Worm (Caenorhabditis elegans) whole organism, L2 larva: Measurements from ENCODE around the gene acr-7.

Source experiments
- C34F6.9 ChIP-seq: fragments of 150-350 bp; optimal IDR thresholded peaks from 2 replicates; lab custom pipeline; 2014; ENCODE audit warnings: missing biosample characterization, missing genetic modification characterization
- F13H6.1 ChIP-seq: sonication (generic microtip); optimal IDR thresholded peaks from 2 replicates; lab custom pipeline; 2016; ENCODE audit warnings: missing genetic modification characterization, missing compliant biosample characterization
- R02D3.7 ChIP-seq: fragments of 150-350 bp; optimal IDR thresholded peaks from 2 replicates; lab custom pipeline; 2014; ENCODE audit warnings: missing biosample characterization, missing genetic modification characterization
- Y55F3AM.14 ChIP-seq: fragments of 200-800 bp; sonication (Bioruptor generic); optimal IDR thresholded peaks from 2 replicates; lab custom pipeline; 2018; ENCODE audit warnings: mild to moderate bottlenecking, missing genetic modification characterization, missing compliant biosample characterization
- ZK546.5 ChIP-seq: sonication (generic microtip); optimal IDR thresholded peaks from 2 replicates; lab custom pipeline; 2017; ENCODE audit warnings: missing biosample characterization, missing genetic modification characterization
- alr-1 ChIP-seq: fragments of 150-350 bp; optimal IDR thresholded peaks from 2 replicates; lab custom pipeline; 2014; ENCODE audit warnings: missing biosample characterization, missing genetic modification characterization
- aly-2 ChIP-seq: fragments of 150-350 bp; optimal IDR thresholded peaks from 2 replicates; lab custom pipeline; 2014; ENCODE audit warnings: missing biosample characterization, missing genetic modification characterization
- blmp-1 ChIP-seq: sonication (generic microtip); optimal IDR thresholded peaks from 2 replicates; lab custom pipeline; 2017; ENCODE audit warnings: missing genetic modification characterization, mild to moderate bottlenecking, missing compliant biosample characterization, antibody characterized with exemption, moderate library complexity; ENCODE audit not compliant: insufficient read depth
- ceh-82 ChIP-seq: fragments of 150-350 bp; optimal IDR thresholded peaks from 2 replicates; lab custom pipeline; 2014; ENCODE audit warnings: missing biosample characterization, missing genetic modification characterization
- crh-2 ChIP-seq: sonication (generic microtip); optimal IDR thresholded peaks from 2 replicates; lab custom pipeline; 2017; ENCODE audit warnings: missing biosample characterization, missing genetic modification characterization
- dmd-4 ChIP-seq: sonication (generic microtip); optimal IDR thresholded peaks from 2 replicates; lab custom pipeline; 2017; ENCODE audit warnings: missing biosample characterization, missing genetic modification characterization
- egl-27 ChIP-seq: sonication (generic microtip); optimal IDR thresholded peaks from 3 replicates; lab custom pipeline; 2017; ENCODE audit warnings: missing biosample characterization, missing genetic modification reagents, missing genetic modification characterization
- elt-1 ChIP-seq: fragments of 150-350 bp; optimal IDR thresholded peaks from 2 replicates; lab custom pipeline; 2014; ENCODE audit warnings: missing biosample characterization, missing genetic modification characterization
- elt-3 ChIP-seq: sonication (generic microtip); optimal IDR thresholded peaks from 2 replicates; lab custom pipeline; 2017; ENCODE audit warnings: missing biosample characterization, missing genetic modification characterization
- fos-1 ChIP-seq: fragments of 150-350 bp; optimal IDR thresholded peaks from 2 replicates; lab custom pipeline; 2014; ENCODE audit warnings: missing biosample characterization, missing genetic modification characterization
- gmeb-1 ChIP-seq: fragments of 150-350 bp; optimal IDR thresholded peaks from 2 replicates; lab custom pipeline; 2014; ENCODE audit warnings: missing biosample characterization, missing genetic modification characterization
- lin-11 ChIP-seq: fragments of 150-350 bp; sonication (generic microtip); optimal IDR thresholded peaks from 2 replicates; lab custom pipeline; 2014; ENCODE audit warnings: missing biosample characterization, missing genetic modification characterization, inconsistent platforms, mixed read lengths
- lin-13 ChIP-seq: fragments of 150-350 bp; optimal IDR thresholded peaks from 2 replicates; lab custom pipeline; 2014; ENCODE audit warnings: missing biosample characterization, missing genetic modification reagents, missing genetic modification characterization
- lin-39 ChIP-seq: fragments of 150-350 bp; optimal IDR thresholded peaks from 2 replicates; lab custom pipeline; 2014; ENCODE audit warnings: missing biosample characterization, missing genetic modification reagents, missing genetic modification characterization
- lsy-2 ChIP-seq, 2 experiments: fragments of 150-350 bp in 1 of 2; sonication (generic microtip) in 1 of 2; optimal IDR thresholded peaks; 2 replicates each; lab custom pipeline; 2014 to 2017; ENCODE audit warnings: missing biosample characterization in 2 of 2, missing genetic modification characterization in 2 of 2
- mab-5 ChIP-seq: fragments of 150-350 bp; optimal IDR thresholded peaks from 2 replicates; lab custom pipeline; 2014; ENCODE audit warnings: missing biosample characterization, missing genetic modification characterization
- mbf-1 ChIP-seq: sonication (generic microtip); optimal IDR thresholded peaks from 2 replicates; lab custom pipeline; 2017; ENCODE audit warnings: missing biosample characterization, missing genetic modification characterization
- mdl-1 ChIP-seq, 2 experiments: fragments of 150-350 bp in 1 of 2; sonication (generic microtip) in 1 of 2; optimal IDR thresholded peaks; 2 replicates each; lab custom pipeline; 2017; ENCODE audit warnings: missing biosample characterization in 2 of 2, missing genetic modification characterization in 2 of 2
- nhr-11 ChIP-seq: fragments of 150-350 bp; optimal IDR thresholded peaks from 2 replicates; lab custom pipeline; 2014; ENCODE audit warnings: missing biosample characterization, missing genetic modification characterization
- nhr-12 ChIP-seq: fragments of 150-350 bp; optimal IDR thresholded peaks from 2 replicates; lab custom pipeline; 2014; ENCODE audit warnings: missing biosample characterization, missing genetic modification characterization
- nhr-129 ChIP-seq: fragments of 150-350 bp; optimal IDR thresholded peaks from 2 replicates; lab custom pipeline; 2014; ENCODE audit warnings: missing biosample characterization, missing genetic modification characterization
- nhr-21 ChIP-seq: fragments of 150-350 bp; optimal IDR thresholded peaks from 2 replicates; lab custom pipeline; 2014; ENCODE audit warnings: missing biosample characterization, missing genetic modification characterization
- nhr-23 ChIP-seq: fragments of 150-350 bp; optimal IDR thresholded peaks from 2 replicates; lab custom pipeline; 2014; ENCODE audit warnings: missing biosample characterization, missing genetic modification reagents, missing genetic modification characterization
- nhr-237 ChIP-seq: fragments of 150-350 bp; optimal IDR thresholded peaks from 2 replicates; lab custom pipeline; 2014; ENCODE audit warnings: missing biosample characterization, missing genetic modification characterization
- nhr-25 ChIP-seq: fragments of 150-350 bp; sonication (generic microtip); optimal IDR thresholded peaks from 3 replicates; lab custom pipeline; 2014; ENCODE audit warnings: missing biosample characterization, missing genetic modification characterization
- nhr-6 ChIP-seq: fragments of 150-350 bp; optimal IDR thresholded peaks from 2 replicates; lab custom pipeline; 2014; ENCODE audit warnings: missing biosample characterization, missing genetic modification characterization
- peb-1 ChIP-seq: fragments of 150-350 bp; optimal IDR thresholded peaks from 2 replicates; lab custom pipeline; 2014; ENCODE audit warnings: missing biosample characterization, missing genetic modification characterization
- sem-4 ChIP-seq: fragments of 150-350 bp; optimal IDR thresholded peaks from 2 replicates; lab custom pipeline; 2014; ENCODE audit warnings: missing biosample characterization, missing genetic modification reagents, missing genetic modification characterization
- skn-1 ChIP-seq: sonication (generic microtip); optimal IDR thresholded peaks from 2 replicates; lab custom pipeline; 2017; ENCODE audit warnings: missing biosample characterization, missing genetic modification characterization
- sma-3 ChIP-seq: sonication (generic microtip); optimal IDR thresholded peaks from 2 replicates; lab custom pipeline; 2016; ENCODE audit warnings: missing genetic modification reagents, missing genetic modification characterization, missing compliant biosample characterization
- sma-9 ChIP-seq, 2 experiments: fragments of 150-350 bp in 1 of 2; sonication (generic microtip) in 1 of 2; optimal IDR thresholded peaks; 2 replicates each; lab custom pipeline; 2014 to 2016; ENCODE audit warnings: missing genetic modification characterization in 2 of 2, mild to moderate bottlenecking in 1 of 2, missing biosample characterization in 1 of 2, missing compliant biosample characterization in 1 of 2, missing genetic modification reagents in 1 of 2, moderate library complexity in 1 of 2
- snpc-4 ChIP-seq: fragments of 150-350 bp; optimal IDR thresholded peaks from 2 replicates; lab custom pipeline; 2014; ENCODE audit warnings: missing biosample characterization, missing genetic modification characterization
- unc-39 ChIP-seq: fragments of 150-350 bp; optimal IDR thresholded peaks from 2 replicates; lab custom pipeline; 2014; ENCODE audit warnings: missing biosample characterization, missing genetic modification characterization
- unc-62 ChIP-seq: fragments of 150-350 bp; optimal IDR thresholded peaks from 2 replicates; lab custom pipeline; 2014; ENCODE audit warnings: missing biosample characterization, missing genetic modification reagents, missing genetic modification characterization
- ztf-11 ChIP-seq: sonication (generic microtip); optimal IDR thresholded peaks from 2 replicates; lab custom pipeline; 2017; ENCODE audit warnings: missing biosample characterization, missing genetic modification characterization

acr-7 gene

DNA sequence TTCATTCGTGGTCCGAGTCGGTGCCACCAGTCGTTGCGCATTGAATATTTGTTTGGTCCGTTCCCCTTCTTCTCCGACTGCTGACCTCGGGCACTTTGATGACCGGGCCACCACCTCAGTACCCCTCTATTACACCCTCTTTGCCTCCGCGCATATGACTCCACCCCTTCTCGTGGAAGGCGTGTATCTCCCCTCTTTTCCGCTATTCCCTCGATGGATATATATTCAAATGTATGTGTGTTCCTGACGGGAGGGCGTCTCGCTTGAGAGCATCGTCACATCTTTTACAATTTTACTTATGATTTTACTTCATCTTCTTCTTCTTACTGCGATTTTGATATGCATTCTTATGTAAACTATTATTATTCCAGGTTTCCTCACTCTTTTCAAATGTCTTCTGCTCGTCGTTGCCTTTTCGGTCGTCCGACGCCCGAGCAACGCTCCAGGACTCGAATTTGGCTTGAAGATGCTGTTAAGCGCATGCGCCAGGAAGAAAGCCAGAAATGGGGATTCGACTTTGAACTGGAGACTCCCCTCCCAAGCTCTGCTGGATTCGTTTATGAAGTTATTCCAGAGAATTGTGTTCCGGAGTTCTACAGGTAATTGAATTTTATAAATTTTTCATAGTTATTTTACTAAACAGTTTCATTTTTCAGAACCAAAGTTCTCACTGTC, 38.6 kb downstream of the acr-7 start, which contains the start of gene cki-1:
TSS of gene cki-1 (plus strand) at position 372 of the 675 bp plus-strand sequence.
- no peak for TF ChIP-seq skn-1 (tag; lab: Kevin White, UChicago)
- no peak for TF ChIP-seq F13H6.1
- no peak for TF ChIP-seq lin-11
- no peak for TF ChIP-seq peb-1
- no peak for TF ChIP-seq elt-1 (tag; lab: Kevin White, UChicago)
- no peak for TF ChIP-seq nhr-6
- no peak for TF ChIP-seq aly-2 (tag; lab: Kevin White, UChicago)
- TF ChIP-seq dmd-4, result no peak
- TF ChIP-seq mdl-1 (tag; optimal IDR thresholded peaks at IDR 0.05; lab: Kevin White, UChicago), result no peak
- TF ChIP-seq sma-9 (GFP tag; optimal IDR thresholded peaks at IDR 0.05; lab: Kevin White, UChicago), result no peak
- TF ChIP-seq sma-9 (tag; optimal IDR thresholded peaks at IDR 0.05; lab: Kevin White, UChicago), result no peak
- no peak for TF ChIP-seq crh-2 (tag; lab: Kevin White, UChicago)
- TF ChIP-seq egl-27 (tag; lab: Kevin White, UChicago), result no peak
- TF ChIP-seq Y55F3AM.14 (GFP tag; lab: Kevin White, UChicago), result no peak
- TF ChIP-seq unc-39 (tag; lab: Kevin White, UChicago), result no peak
- TF ChIP-seq C34F6.9 (tag; lab: Kevin White, UChicago), result no peak
- no peak for TF ChIP-seq nhr-237
- no peak for TF ChIP-seq elt-3 (tag; lab: Kevin White, UChicago)
- no peak for TF ChIP-seq ceh-82 (tag; lab: Kevin White, UChicago)
- no peak for TF ChIP-seq gmeb-1 (tag; lab: Kevin White, UChicago)
- TF ChIP-seq fos-1 (tag; lab: Kevin White, UChicago), result no peak
- TF ChIP-seq, all 48 proteins: peak for 0

DNA sequence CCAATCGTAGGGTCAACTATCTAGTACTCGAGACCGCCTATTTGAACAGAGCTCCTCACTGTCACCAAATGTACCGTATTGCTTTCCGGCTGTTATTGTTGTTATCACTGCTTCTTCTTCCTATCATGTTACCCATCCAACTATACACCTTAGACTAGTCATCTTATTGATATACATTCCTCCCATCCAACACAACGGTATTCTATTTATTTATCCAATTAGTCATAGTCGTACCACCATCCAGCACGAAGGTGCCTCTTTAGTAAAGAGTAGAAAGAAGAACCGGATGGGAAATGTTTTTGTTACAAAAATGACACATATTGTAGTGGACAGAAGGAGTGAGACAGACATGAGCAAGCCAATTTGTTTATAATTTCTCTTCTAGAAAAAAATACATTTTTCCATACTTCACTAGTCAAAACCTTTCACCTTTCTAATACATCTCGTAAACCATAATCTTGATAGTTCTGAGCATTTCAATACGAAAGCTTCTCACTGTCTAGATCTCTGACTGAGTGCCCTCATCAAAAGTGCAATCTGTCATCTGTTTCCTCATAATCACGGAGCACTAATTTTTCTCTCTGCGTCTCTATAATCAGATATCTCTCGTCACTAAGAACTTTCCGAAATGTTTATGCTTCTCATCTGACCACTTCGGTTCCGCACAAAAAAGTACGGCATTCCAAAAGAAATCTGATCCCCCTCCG, 39.3 kb downstream of the acr-7 start:
- no peak for TF ChIP-seq ztf-11 (tag; lab: Kevin White, UChicago)
- no peak for TF ChIP-seq nhr-12 (tag; lab: Kevin White, UChicago)
- TF ChIP-seq nhr-21, result no peak
- no peak for TF ChIP-seq nhr-6
- TF ChIP-seq nhr-11 (tag; lab: Kevin White, UChicago), result no peak
- no peak for TF ChIP-seq R02D3.7 (tag; lab: Kevin White, UChicago)
- no peak for TF ChIP-seq alr-1
- no peak for TF ChIP-seq unc-62
- no peak for TF ChIP-seq lin-39 (tag; lab: Kevin White, UChicago)
- TF ChIP-seq sem-4 (tag; lab: Kevin White, UChicago), result no peak
- no peak for TF ChIP-seq peb-1
- no peak for TF ChIP-seq lsy-2 (tag; optimal IDR thresholded peaks at IDR 0.05; lab: Kevin White, UChicago)
- no peak for TF ChIP-seq fos-1 (tag; lab: Kevin White, UChicago)
- TF ChIP-seq nhr-129 (tag; lab: Kevin White, UChicago), result no peak
- no peak for TF ChIP-seq elt-3 (tag; lab: Kevin White, UChicago)
- TF ChIP-seq sma-9 (GFP tag; optimal IDR thresholded peaks at IDR 0.05; lab: Kevin White, UChicago), result no peak
- no peak for TF ChIP-seq sma-9 (tag; optimal IDR thresholded peaks at IDR 0.05; lab: Kevin White, UChicago)
- TF ChIP-seq ZK546.5, result no peak
- no peak for TF ChIP-seq mbf-1 (tag; lab: Kevin White, UChicago)
- TF ChIP-seq lin-11, result no peak
- no peak for TF ChIP-seq mdl-1 (tag; optimal IDR thresholded peaks at IDR 0.05; lab: Kevin White, UChicago)

DNA sequence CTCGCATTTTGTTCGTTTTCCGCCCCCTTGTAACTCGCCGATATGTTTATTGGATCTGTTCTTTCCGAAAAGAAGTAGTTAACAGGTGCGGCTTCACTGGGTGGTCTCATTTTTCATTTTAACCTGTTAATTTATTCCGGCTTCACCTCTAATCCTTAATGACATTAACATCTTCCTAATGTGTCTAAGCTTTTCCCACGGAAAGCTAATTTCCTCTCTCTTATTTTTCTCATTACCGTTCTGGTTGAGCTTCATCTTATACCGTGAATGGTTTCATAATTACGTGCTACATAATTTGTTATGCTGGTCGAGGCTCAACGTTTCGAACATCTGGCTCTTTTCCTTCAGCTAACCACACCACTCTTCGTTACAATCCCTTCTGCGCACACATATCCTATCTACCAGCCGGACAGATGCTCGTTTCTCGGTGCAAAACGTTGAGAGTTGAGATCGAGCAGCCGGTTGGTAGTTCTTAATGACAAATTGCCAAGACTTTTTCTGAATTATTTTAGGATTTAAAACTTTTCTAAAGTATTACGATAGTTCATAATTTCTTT, 40.2 kb downstream of the acr-7 start:
- TF ChIP-seq Y55F3AM.14 (GFP tag; lab: Kevin White, UChicago) (no peak), sma-3 (no peak), nhr-23 (tag; lab: Kevin White, UChicago) (no peak), nhr-21 (no peak), aly-2 (tag; lab: Kevin White, UChicago) (no peak), blmp-1 (tag; lab: Kevin White, UChicago) (no peak), snpc-4 (tag; lab: Kevin White, UChicago) (no peak), nhr-25 (tag; lab: Kevin White, UChicago) (no peak), mdl-1 (tag; optimal IDR thresholded peaks at IDR 0.05; lab: Kevin White, UChicago) (no peak), lin-13 (GFP tag; lab: Kevin White, UChicago) (no peak), lin-39 (tag; lab: Kevin White, UChicago) (no peak), mab-5 (tag; lab: Kevin White, UChicago) (no peak), egl-27 (tag; lab: Kevin White, UChicago) (no peak)
